Fruit fly (Drosophila melanogaster): ENCODE results near the gene Roc1b.

The Roc1b gene

dm6 chr3L:347641-348405 is 10.0 kb upstream of the Roc1b start:
- TF ChIP-seq Jra (GFP tag; optimal IDR thresholded peaks at IDR 0.05) = peak; percentile 42
- TF ChIP-seq Dif (GFP tag; optimal IDR thresholded peaks at IDR 0.05; ENCODE audit: partially characterized antibody) = no peak
- TF ChIP-seq dsf (GFP tag; optimal IDR thresholded peaks at IDR 0.05; ENCODE audit: borderline replicate concordance) = no peak
- TF ChIP-seq lola (GFP tag; optimal IDR thresholded peaks at IDR 0.05) = no peak
- no peak for TF ChIP-seq pan (optimal IDR thresholded peaks at IDR 0.05)
- peak; percentile 6 for TF ChIP-seq sage (GFP tag; optimal IDR thresholded peaks at IDR 0.05)
- peak; percentile 39 for TF ChIP-seq HLH106 (tag; optimal IDR thresholded peaks at IDR 0.05)
- peak; percentile 85 for TF ChIP-seq ey (GFP tag; optimal IDR thresholded peaks at IDR 0.05)
- no peak for TF ChIP-seq CrebA (GFP tag; optimal IDR thresholded peaks at IDR 0.05; ENCODE audit: borderline replicate concordance)
- TF ChIP-seq usp (GFP tag; optimal IDR thresholded peaks at IDR 0.05) = no peak
- TF ChIP-seq GATAd (GFP tag; optimal IDR thresholded peaks at IDR 0.05) = no peak
- TF ChIP-seq h (GFP tag; optimal IDR thresholded peaks at IDR 0.05) = peak; percentile 84
- TF ChIP-seq jim (GFP tag; optimal IDR thresholded peaks at IDR 0.05) = no peak
- peak; percentile 67 for TF ChIP-seq woc (GFP tag; optimal IDR thresholded peaks at IDR 0.05)
- peak; percentile 52 for TF ChIP-seq Sp1 (GFP tag; optimal IDR thresholded peaks at IDR 0.05)
- TF ChIP-seq Hr78 (GFP tag; optimal IDR thresholded peaks at IDR 0.05) = no peak
- TF ChIP-seq Mio (GFP tag; optimal IDR thresholded peaks at IDR 0.05) = no peak
- peak; percentile 75 for TF ChIP-seq br (GFP tag; optimal IDR thresholded peaks at IDR 0.05)
- TF ChIP-seq Dfd (GFP tag; optimal IDR thresholded peaks at IDR 0.05) = no peak
- peak; percentile 65 for TF ChIP-seq Hnf4 (GFP tag; optimal IDR thresholded peaks at IDR 0.05)
- peak; percentile 65 for TF ChIP-seq sv (GFP tag; optimal IDR thresholded peaks at IDR 0.05)
- peak in 1 of 2 experiments; percentile 84 for TF ChIP-seq foxo (GFP tag; optimal IDR thresholded peaks at IDR 0.05)
- peak; percentile 30 for TF ChIP-seq CG32264 (GFP tag; optimal IDR thresholded peaks at IDR 0.05)
- no peak for TF ChIP-seq CG9705 (GFP tag; optimal IDR thresholded peaks at IDR 0.05)
- TF ChIP-seq dmrt93B (GFP tag; optimal IDR thresholded peaks at IDR 0.05) = peak; percentile 40
- no peak for TF ChIP-seq tai (GFP tag; optimal IDR thresholded peaks at IDR 0.05)
- TF ChIP-seq rgr (GFP tag; optimal IDR thresholded peaks at IDR 0.05) = peak; percentile 80
- peak; percentile 76 for TF ChIP-seq psq (GFP tag; optimal IDR thresholded peaks at IDR 0.05)
- no peak for TF ChIP-seq Hr83 (GFP tag; optimal IDR thresholded peaks at IDR 0.05; ENCODE audit: poor library complexity, severe bottlenecking)
- TF ChIP-seq Rel (GFP tag; optimal IDR thresholded peaks at IDR 0.05) = peak; percentile 15
- peak; percentile 24 for TF ChIP-seq Rel (tag; optimal IDR thresholded peaks at IDR 0.05)
- no peak for TF ChIP-seq Vsx2 (GFP tag; optimal IDR thresholded peaks at IDR 0.05; ENCODE audit: partially characterized antibody)
- TF ChIP-seq Abd-B (GFP tag; optimal IDR thresholded peaks at IDR 0.05) = no peak
- peak; percentile 78 for TF ChIP-seq fru (GFP tag; optimal IDR thresholded peaks at IDR 0.05)
- peak; percentile 4 for TF ChIP-seq brk (GFP tag; optimal IDR thresholded peaks at IDR 0.05)
- peak in 1 of 2 experiments; percentile 6 for TF ChIP-seq dl (GFP tag; optimal IDR thresholded peaks at IDR 0.05; ENCODE audit: insufficient read depth in 1 of 2, partially characterized antibody in 2 of 2)
- TF ChIP-seq OdsH (GFP tag; optimal IDR thresholded peaks at IDR 0.05) = peak; percentile 66
- no peak for TF ChIP-seq Myc (optimal IDR thresholded peaks at IDR 0.05)
- no peak for TF ChIP-seq N (GFP tag; optimal IDR thresholded peaks at IDR 0.05)

- TF ChIP-seq HLH106 (tag; optimal IDR thresholded peaks at IDR 0.05) = no peak
Observed at dm6 chr3L:348406-348743, 9.4 kb upstream of the Roc1b start.

dm6 chr3L:349751-350150 is 8.0 kb upstream of the Roc1b start:
- peak; percentile 25 for TF ChIP-seq fru (GFP tag; optimal IDR thresholded peaks at IDR 0.05)
- TF ChIP-seq OdsH (GFP tag; optimal IDR thresholded peaks at IDR 0.05) = peak; percentile 25
- TF ChIP-seq ey (GFP tag; optimal IDR thresholded peaks at IDR 0.05) = peak; percentile 38
- peak; percentile 42 for TF ChIP-seq h (GFP tag; optimal IDR thresholded peaks at IDR 0.05)
- TF ChIP-seq rgr (GFP tag; optimal IDR thresholded peaks at IDR 0.05) = peak; percentile 44
- no peak for TF ChIP-seq Dif (GFP tag; optimal IDR thresholded peaks at IDR 0.05; ENCODE audit: partially characterized antibody)
- TF ChIP-seq woc (GFP tag; optimal IDR thresholded peaks at IDR 0.05) = peak; percentile 8
- peak; percentile 22 for TF ChIP-seq br (GFP tag; optimal IDR thresholded peaks at IDR 0.05)
- peak in 1 of 2 experiments; percentile 39 for TF ChIP-seq foxo (GFP tag; optimal IDR thresholded peaks at IDR 0.05)
- TF ChIP-seq psq (GFP tag; optimal IDR thresholded peaks at IDR 0.05) = no peak
